Worm (Caenorhabditis elegans) whole organism, late embryonic: ENCODE measurements around the gene F38E1.6.

Experiments used
- ahr-1 ChIP-seq: sonication (generic microtip); optimal IDR thresholded peaks from 2 replicates; lab custom pipeline; 2016; ENCODE audit warnings: missing genetic modification characterization, missing compliant biosample characterization
- dve-1 ChIP-seq: sonication (generic microtip); optimal IDR thresholded peaks from 2 replicates; lab custom pipeline; 2017; ENCODE audit warnings: antibody characterized with exemption, mild to moderate bottlenecking, missing genetic modification characterization, missing compliant biosample characterization
- fax-1 ChIP-seq: sonication (generic microtip); optimal IDR thresholded peaks from 2 replicates; lab custom pipeline; 2016; ENCODE audit warnings: missing genotype, missing genetic modification characterization, missing compliant biosample characterization
- hlh-30 ChIP-seq: sonication (generic microtip); optimal IDR thresholded peaks from 2 replicates; lab custom pipeline; 2017; ENCODE audit warnings: antibody characterized with exemption, missing genetic modification characterization, missing compliant biosample characterization; ENCODE audit not compliant: insufficient read depth
- nhr-11 ChIP-seq: fragments of 150-350 bp; optimal IDR thresholded peaks from 2 replicates; lab custom pipeline; 2014; ENCODE audit warnings: missing biosample characterization, missing genetic modification characterization
- rnt-1 ChIP-seq: sonication (generic microtip); optimal IDR thresholded peaks from 2 replicates; lab custom pipeline; 2016; ENCODE audit warnings: missing genetic modification characterization, missing compliant biosample characterization
- unc-55 ChIP-seq: sonication (generic microtip); optimal IDR thresholded peaks from 2 replicates; lab custom pipeline; 2017; ENCODE audit warnings: missing biosample characterization, missing genetic modification reagents, missing genetic modification characterization

ce11 chrV:8349950-8350349 lies 9.9 kb upstream of the F38E1.6 start:
- TF ChIP-seq rnt-1 (tag; lab: Kevin White, UChicago), result no peak
- no peak for TF ChIP-seq hlh-30 (tag; lab: Kevin White, UChicago)
- TF ChIP-seq fax-1 (tag; lab: Kevin White, UChicago), result no peak
- no peak for TF ChIP-seq unc-55 (GFP tag; lab: Kevin White, UChicago)
- TF ChIP-seq ahr-1 (tag; lab: Kevin White, UChicago), result no peak
- no peak for TF ChIP-seq dve-1 (tag; lab: Kevin White, UChicago)
- TF ChIP-seq nhr-11 (tag; lab: Kevin White, UChicago), result no peak
